Worm (Caenorhabditis elegans) whole organism, L2 larva: Measurements from ENCODE around the gene C28D4.7.
A peak's percentile ranks its signal among the peaks of the same experiment; 100 is the strongest.
"Not testable (repeated sequence)": the region's sequence is repeated elsewhere in the genome, so short reads cannot be mapped to it uniquely, and the experiment has no call there.

ENCODE experiments used
- C34F6.9 ChIP-seq: fragments of 150-350 bp; optimal IDR thresholded peaks from 2 replicates; lab custom pipeline; 2014; ENCODE audit warnings: missing biosample characterization, missing genetic modification characterization
- F13H6.1 ChIP-seq: sonication (generic microtip); optimal IDR thresholded peaks from 2 replicates; lab custom pipeline; 2016; ENCODE audit warnings: missing genetic modification characterization, missing compliant biosample characterization
- Y55F3AM.14 ChIP-seq: fragments of 200-800 bp; sonication (Bioruptor generic); optimal IDR thresholded peaks from 2 replicates; lab custom pipeline; 2018; ENCODE audit warnings: mild to moderate bottlenecking, missing genetic modification characterization, missing compliant biosample characterization
- ZK546.5 ChIP-seq: sonication (generic microtip); optimal IDR thresholded peaks from 2 replicates; lab custom pipeline; 2017; ENCODE audit warnings: missing biosample characterization, missing genetic modification characterization
- alr-1 ChIP-seq: fragments of 150-350 bp; optimal IDR thresholded peaks from 2 replicates; lab custom pipeline; 2014; ENCODE audit warnings: missing biosample characterization, missing genetic modification characterization
- ama-1 ChIP-seq: fragments of 150-350 bp; optimal IDR thresholded peaks from 2 replicates; lab custom pipeline; 2018; ENCODE audit warnings: inconsistent platforms
- blmp-1 ChIP-seq: sonication (generic microtip); optimal IDR thresholded peaks from 2 replicates; lab custom pipeline; 2017; ENCODE audit warnings: missing genetic modification characterization, mild to moderate bottlenecking, missing compliant biosample characterization, antibody characterized with exemption, moderate library complexity; ENCODE audit not compliant: insufficient read depth
- ceh-16 ChIP-seq: fragments of 150-350 bp; optimal IDR thresholded peaks from 2 replicates; lab custom pipeline; 2014; ENCODE audit warnings: missing biosample characterization, missing genetic modification characterization
- ceh-82 ChIP-seq: fragments of 150-350 bp; optimal IDR thresholded peaks from 2 replicates; lab custom pipeline; 2014; ENCODE audit warnings: missing biosample characterization, missing genetic modification characterization
- egl-27 ChIP-seq: sonication (generic microtip); optimal IDR thresholded peaks from 3 replicates; lab custom pipeline; 2017; ENCODE audit warnings: missing biosample characterization, missing genetic modification reagents, missing genetic modification characterization
- elt-1 ChIP-seq: fragments of 150-350 bp; optimal IDR thresholded peaks from 2 replicates; lab custom pipeline; 2014; ENCODE audit warnings: missing biosample characterization, missing genetic modification characterization
- elt-3 ChIP-seq: sonication (generic microtip); optimal IDR thresholded peaks from 2 replicates; lab custom pipeline; 2017; ENCODE audit warnings: missing biosample characterization, missing genetic modification characterization
- fos-1 ChIP-seq: fragments of 150-350 bp; optimal IDR thresholded peaks from 2 replicates; lab custom pipeline; 2014; ENCODE audit warnings: missing biosample characterization, missing genetic modification characterization
- gmeb-1 ChIP-seq: fragments of 150-350 bp; optimal IDR thresholded peaks from 2 replicates; lab custom pipeline; 2014; ENCODE audit warnings: missing biosample characterization, missing genetic modification characterization
- lin-11 ChIP-seq: fragments of 150-350 bp; sonication (generic microtip); optimal IDR thresholded peaks from 2 replicates; lab custom pipeline; 2014; ENCODE audit warnings: missing biosample characterization, missing genetic modification characterization, inconsistent platforms, mixed read lengths
- lin-13 ChIP-seq: fragments of 150-350 bp; optimal IDR thresholded peaks from 2 replicates; lab custom pipeline; 2014; ENCODE audit warnings: missing biosample characterization, missing genetic modification reagents, missing genetic modification characterization
- mab-5 ChIP-seq: fragments of 150-350 bp; optimal IDR thresholded peaks from 2 replicates; lab custom pipeline; 2014; ENCODE audit warnings: missing biosample characterization, missing genetic modification characterization
- mdl-1 ChIP-seq, 2 experiments: fragments of 150-350 bp in 1 of 2; sonication (generic microtip) in 1 of 2; optimal IDR thresholded peaks; 2 replicates each; lab custom pipeline; 2017; ENCODE audit warnings: missing biosample characterization in 2 of 2, missing genetic modification characterization in 2 of 2
- nhr-11 ChIP-seq: fragments of 150-350 bp; optimal IDR thresholded peaks from 2 replicates; lab custom pipeline; 2014; ENCODE audit warnings: missing biosample characterization, missing genetic modification characterization
- nhr-12 ChIP-seq: fragments of 150-350 bp; optimal IDR thresholded peaks from 2 replicates; lab custom pipeline; 2014; ENCODE audit warnings: missing biosample characterization, missing genetic modification characterization
- nhr-129 ChIP-seq: fragments of 150-350 bp; optimal IDR thresholded peaks from 2 replicates; lab custom pipeline; 2014; ENCODE audit warnings: missing biosample characterization, missing genetic modification characterization
- nhr-21 ChIP-seq: fragments of 150-350 bp; optimal IDR thresholded peaks from 2 replicates; lab custom pipeline; 2014; ENCODE audit warnings: missing biosample characterization, missing genetic modification characterization
- nhr-23 ChIP-seq: fragments of 150-350 bp; optimal IDR thresholded peaks from 2 replicates; lab custom pipeline; 2014; ENCODE audit warnings: missing biosample characterization, missing genetic modification reagents, missing genetic modification characterization
- nhr-25 ChIP-seq: fragments of 150-350 bp; sonication (generic microtip); optimal IDR thresholded peaks from 3 replicates; lab custom pipeline; 2014; ENCODE audit warnings: missing biosample characterization, missing genetic modification characterization
- nhr-6 ChIP-seq: fragments of 150-350 bp; optimal IDR thresholded peaks from 2 replicates; lab custom pipeline; 2014; ENCODE audit warnings: missing biosample characterization, missing genetic modification characterization
- nhr-77 ChIP-seq: fragments of 150-350 bp; optimal IDR thresholded peaks from 2 replicates; lab custom pipeline; 2014; ENCODE audit warnings: missing biosample characterization, missing genetic modification characterization
- peb-1 ChIP-seq: fragments of 150-350 bp; optimal IDR thresholded peaks from 2 replicates; lab custom pipeline; 2014; ENCODE audit warnings: missing biosample characterization, missing genetic modification characterization
- sem-4 ChIP-seq: fragments of 150-350 bp; optimal IDR thresholded peaks from 2 replicates; lab custom pipeline; 2014; ENCODE audit warnings: missing biosample characterization, missing genetic modification reagents, missing genetic modification characterization
- skn-1 ChIP-seq: sonication (generic microtip); optimal IDR thresholded peaks from 2 replicates; lab custom pipeline; 2017; ENCODE audit warnings: missing biosample characterization, missing genetic modification characterization
- sma-3 ChIP-seq: sonication (generic microtip); optimal IDR thresholded peaks from 2 replicates; lab custom pipeline; 2016; ENCODE audit warnings: missing genetic modification reagents, missing genetic modification characterization, missing compliant biosample characterization
- sma-9 ChIP-seq, 2 experiments: fragments of 150-350 bp in 1 of 2; sonication (generic microtip) in 1 of 2; optimal IDR thresholded peaks; 2 replicates each; lab custom pipeline; 2014 to 2016; ENCODE audit warnings: missing genetic modification characterization in 2 of 2, mild to moderate bottlenecking in 1 of 2, missing biosample characterization in 1 of 2, missing compliant biosample characterization in 1 of 2, missing genetic modification reagents in 1 of 2, moderate library complexity in 1 of 2
- snpc-4 ChIP-seq: fragments of 150-350 bp; optimal IDR thresholded peaks from 2 replicates; lab custom pipeline; 2014; ENCODE audit warnings: missing biosample characterization, missing genetic modification characterization
- unc-39 ChIP-seq: fragments of 150-350 bp; optimal IDR thresholded peaks from 2 replicates; lab custom pipeline; 2014; ENCODE audit warnings: missing biosample characterization, missing genetic modification characterization
- zag-1 ChIP-seq: fragments of 150-350 bp; optimal IDR thresholded peaks from 2 replicates; lab custom pipeline; 2014; ENCODE audit warnings: missing biosample characterization, missing genetic modification characterization
- ztf-1 ChIP-seq: fragments of 200-800 bp; sonication (Bioruptor generic); conservative IDR thresholded peaks from 2 replicates; pipeline ENCODE4 v1.3.6; 2022; ENCODE audit warnings: missing genetic modification characterization, missing compliant biosample characterization

The C28D4.7 gene

ce11 chrIV:9744905-9745304 lies 2.0 kb upstream of the C28D4.7 start, which contains the start of gene C28D4.4:
TSS of gene C28D4.4 (minus strand) at chrIV:9745005.
- TF ChIP-seq nhr-12 = no peak

ce11 chrIV:9740851-9741549 lies 1.9 kb downstream of the C28D4.7 start, which contains the start of gene gln-6:
TSS of gene gln-6 (minus strand) at chrIV:9740901.
- not testable (repeated sequence) for TF ChIP-seq unc-39; nhr-77 (tag; lab: Kevin White, UChicago); ZK546.5 (tag; lab: Kevin White, UChicago)

ce11 chrIV:9739001-9739400 lies 3.9 kb downstream of the C28D4.7 start:
- TF ChIP-seq nhr-25 (tag; lab: Kevin White, UChicago) (no peak), F13H6.1 (tag; lab: Kevin White, UChicago) (no peak), nhr-23 (tag; lab: Kevin White, UChicago) (no peak), nhr-21 (tag; lab: Kevin White, UChicago) (no peak), ama-1 (lab: Kevin White, UChicago) (no peak), ztf-1 (no peak), alr-1 (tag; lab: Kevin White, UChicago) (no peak), snpc-4 (tag; lab: Kevin White, UChicago) (no peak), lin-13 (no peak), unc-39 (no peak)

- TF ChIP-seq skn-1 (no peak), F13H6.1 (tag; lab: Kevin White, UChicago) (no peak), nhr-25 (tag; lab: Kevin White, UChicago) (no peak), ama-1 (lab: Kevin White, UChicago) (no peak), mdl-1 (tag; optimal IDR thresholded peaks at IDR 0.05; lab: Kevin White, UChicago) (no peak), elt-1 (tag; lab: Kevin White, UChicago) (no peak), nhr-12 (no peak), mab-5 (tag; lab: Kevin White, UChicago) (no peak), C34F6.9 (tag; lab: Kevin White, UChicago) (no peak), nhr-11 (tag; lab: Kevin White, UChicago) (no peak), egl-27 (tag; lab: Kevin White, UChicago) (no peak), zag-1 (no peak), nhr-6 (no peak), sem-4 (no peak)
Observed at ce11 chrIV:9738194-9738593, 4.8 kb downstream of the C28D4.7 start, which contains the start of gene C28D4.10. TSS of gene C28D4.10 (plus strand) at chrIV:9738494.

ce11 chrIV:9737204-9737790 lies 5.7 kb downstream of the C28D4.7 start, which contains the start of gene cka-1:
TSS of gene cka-1 (minus strand) at chrIV:9737621.
- TF ChIP-seq ama-1 (lab: Kevin White, UChicago) = no peak
- no peak for TF ChIP-seq ceh-16
- peak; percentile 63 for TF ChIP-seq fos-1 (tag; lab: Kevin White, UChicago)
- peak; percentile 31 for TF ChIP-seq F13H6.1 (tag; lab: Kevin White, UChicago)
- no peak for TF ChIP-seq peb-1
- no peak for TF ChIP-seq Y55F3AM.14 (GFP tag; lab: Kevin White, UChicago)
- peak; percentile 0 for TF ChIP-seq sma-9 (GFP tag; optimal IDR thresholded peaks at IDR 0.05; lab: Kevin White, UChicago)
- no peak for TF ChIP-seq sma-9 (tag; optimal IDR thresholded peaks at IDR 0.05; lab: Kevin White, UChicago)
- peak; percentile 20 for TF ChIP-seq sem-4
- no peak for TF ChIP-seq ceh-82
- TF ChIP-seq lin-11 (tag; lab: Kevin White, UChicago) = no peak
- TF ChIP-seq blmp-1 (tag; lab: Kevin White, UChicago) = no peak
- TF ChIP-seq gmeb-1 (tag; lab: Kevin White, UChicago) = no peak
- no peak for TF ChIP-seq elt-3 (tag; lab: Kevin White, UChicago)
- no peak for TF ChIP-seq unc-39
- peak; percentile 19 for TF ChIP-seq sma-3 (GFP tag; lab: Kevin White, UChicago)
- TF ChIP-seq nhr-129 (tag; lab: Kevin White, UChicago) = peak; percentile 26
- TF ChIP-seq lin-13 = no peak
